Fruit fly (Drosophila melanogaster) whole organism, prepupa: ENCODE measurements around the gene Vti1b.

Source experiments
- Blimp-1 ChIP-seq: fragments of 200-800 bp; sonication (Bioruptor generic); optimal IDR thresholded peaks from 3 replicates; lab custom pipeline; 2017; ENCODE audit warnings: missing biosample characterization, missing genetic modification characterization, mild to moderate bottlenecking, moderate library complexity, missing genetic modification reagents
- CG10631 ChIP-seq: fragments of 200-800 bp; sonication (Bioruptor generic); optimal IDR thresholded peaks from 2 replicates; lab custom pipeline; 2016; ENCODE audit warnings: missing biosample characterization, missing genetic modification characterization
- CG31627 ChIP-seq: fragments of 200-800 bp; sonication (Bioruptor generic); optimal IDR thresholded peaks from 3 replicates; lab custom pipeline; 2016; ENCODE audit warnings: missing biosample characterization, missing genetic modification characterization
- CG32006 ChIP-seq: fragments of 200-800 bp; sonication (Bioruptor generic); optimal IDR thresholded peaks from 3 replicates; lab custom pipeline; 2017; ENCODE audit warnings: missing biosample characterization, mild to moderate bottlenecking, missing genetic modification characterization
- CG7368 ChIP-seq: fragments of 200-800 bp; sonication (Bioruptor generic); optimal IDR thresholded peaks from 3 replicates; lab custom pipeline; 2016; ENCODE audit warnings: missing biosample characterization, missing genetic modification characterization
- Eip93F ChIP-seq: fragments of 200-800 bp; sonication (Bioruptor generic); optimal IDR thresholded peaks from 2 replicates; lab custom pipeline; 2016; ENCODE audit warnings: missing biosample characterization, mild to moderate bottlenecking, missing genetic modification characterization
- Sox102F ChIP-seq: fragments of 200-800 bp; sonication (Bioruptor generic); optimal IDR thresholded peaks from 2 replicates; lab custom pipeline; 2016; ENCODE audit warnings: missing biosample characterization, mild to moderate bottlenecking, missing genetic modification characterization
- cyc ChIP-seq: fragments of 200-800 bp; sonication (Bioruptor generic); optimal IDR thresholded peaks from 3 replicates; lab custom pipeline; 2016; ENCODE audit warnings: missing biosample characterization, missing genetic modification characterization
- fd85E ChIP-seq: fragments of 200-800 bp; sonication (Bioruptor generic); optimal IDR thresholded peaks from 3 replicates; lab custom pipeline; 2016; ENCODE audit warnings: missing biosample characterization, missing genetic modification characterization

- no peak for TF ChIP-seq fd85E (GFP tag; lab: Kevin White, UChicago)
- TF ChIP-seq CG10631 (GFP tag; lab: Kevin White, UChicago), result peak; percentile 68
- TF ChIP-seq cyc (GFP tag; lab: Kevin White, UChicago), result peak; percentile 66
- TF ChIP-seq CG31627 (GFP tag; lab: Kevin White, UChicago), result peak; percentile 72
- no peak for TF ChIP-seq Sox102F
- TF ChIP-seq CG32006 (GFP tag; lab: Kevin White, UChicago), result peak; percentile 43
- peak; percentile 22 for TF ChIP-seq CG7368
- TF ChIP-seq Blimp-1 (GFP tag; lab: Kevin White, UChicago), result no peak
- TF ChIP-seq Eip93F (GFP tag; lab: Kevin White, UChicago), result no peak
Observed at dm6 chr3R:18404713-18405112, 7.9 kb downstream of the Vti1b start, which contains the start of gene CG7685.
